Fruit fly (Drosophila melanogaster): ENCODE measurements around the gene Cp190.

DNA sequence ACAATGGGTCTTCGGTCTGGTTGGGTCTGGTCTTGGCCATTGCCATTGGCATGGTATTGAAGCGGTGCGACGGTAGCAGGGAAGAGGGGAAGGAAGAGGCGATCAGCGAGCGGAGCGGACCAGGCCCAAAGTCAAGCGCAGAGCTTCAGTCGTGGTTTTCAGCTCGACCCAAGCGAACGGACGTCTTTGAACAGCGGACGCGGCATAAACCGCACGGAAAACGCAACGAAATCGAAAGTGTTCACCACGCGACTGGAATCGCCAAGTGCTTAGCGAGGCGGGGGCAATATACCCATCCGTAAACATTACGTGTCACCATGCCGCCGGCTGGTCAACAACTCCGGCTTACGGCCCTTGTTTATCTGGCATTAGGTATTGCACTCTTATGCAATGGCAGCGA lies 41.3 kb upstream of the Cp190 start, which contains the start of gene CG14866:
- TF ChIP-seq CG8478 (optimal IDR thresholded peaks at IDR 0.05), result no peak
- no peak for TF ChIP-seq Dll (optimal IDR thresholded peaks at IDR 0.05)
